Worm (Caenorhabditis elegans): ENCODE data around the gene srz-100.

ce11 chrV:16724574-16724973 lies 7.1 kb upstream of the srz-100 start:
- TF ChIP-seq aly-2 (tag; optimal IDR thresholded peaks at IDR 0.05) (no peak), lin-13 (GFP tag; optimal IDR thresholded peaks at IDR 0.05) (no peak), nhr-76 (tag; optimal IDR thresholded peaks at IDR 0.05) (no peak), ceh-20 (GFP tag; IDR thresholded peaks at IDR 0.05) (no peak), F10B5.3 (tag; optimal IDR thresholded peaks at IDR 0.05) (no peak)
